Fruit fly (Drosophila melanogaster): ENCODE results near the gene CG10553.
A peak's percentile ranks its signal among the peaks of the same experiment; 100 is the strongest.

dm6 chr3R:25302239-25302638, 15.7 kb downstream of the CG10553 start, which contains the start of gene CG31370:
- no peak for TF ChIP-seq HLH106 (tag; optimal IDR thresholded peaks at IDR 0.05)
- TF ChIP-seq Abd-B (GFP tag; optimal IDR thresholded peaks at IDR 0.05) = no peak
- TF ChIP-seq Dfd (GFP tag; optimal IDR thresholded peaks at IDR 0.05) = no peak
- TF ChIP-seq foxo (GFP tag; optimal IDR thresholded peaks at IDR 0.05) = no peak
- TF ChIP-seq dl (GFP tag; optimal IDR thresholded peaks at IDR 0.05; ENCODE audit: insufficient read depth in 1 of 2, partially characterized antibody in 2 of 2) = no peak
- peak; percentile 57 for TF ChIP-seq brk (GFP tag; optimal IDR thresholded peaks at IDR 0.05)
- no peak for TF ChIP-seq Dif (GFP tag; optimal IDR thresholded peaks at IDR 0.05; ENCODE audit: partially characterized antibody)
- no peak for TF ChIP-seq usp (GFP tag; optimal IDR thresholded peaks at IDR 0.05)
- no peak for TF ChIP-seq OdsH (GFP tag; optimal IDR thresholded peaks at IDR 0.05)
- no peak for TF ChIP-seq psq (GFP tag; optimal IDR thresholded peaks at IDR 0.05)

Data from whole organism, wandering third instar larva.